Fruit fly (Drosophila melanogaster) whole organism, embryonic: ENCODE data around the gene Aps.

Experiments
- Adf1 ChIP-seq: fragments of 200-800 bp; sonication (Bioruptor generic); IDR thresholded peaks from 2 replicates; pipeline ENCODE4 v1.3.6; 2022; ENCODE audit warnings: missing biosample characterization, missing genetic modification characterization
- Atf3 ChIP-seq: fragments of 200-800 bp; sonication (Bioruptor generic); optimal IDR thresholded peaks from 3 replicates; lab custom pipeline; 2016; ENCODE audit warnings: missing biosample characterization, missing genetic modification characterization
- Atf6 ChIP-seq: fragments of 200-800 bp; sonication (Bioruptor generic); IDR thresholded peaks from 2 replicates; pipeline ENCODE4 v1.3.6; 2022; ENCODE audit warnings: missing biosample characterization, missing genetic modification characterization
- Bdp1 ChIP-seq: fragments of 200-800 bp; sonication (Bioruptor generic); optimal IDR thresholded peaks from 3 replicates; lab custom pipeline; 2016; ENCODE audit warnings: missing biosample characterization, missing genetic modification characterization
- CG10267 ChIP-seq: fragments of 200-800 bp; sonication (Bioruptor generic); optimal IDR thresholded peaks from 2 replicates; lab custom pipeline; 2018; ENCODE audit warnings: missing biosample characterization, mild to moderate bottlenecking, missing genetic modification characterization, moderate library complexity
- CG11093 ChIP-seq: fragments of 200-800 bp; sonication (Bioruptor generic); IDR thresholded peaks from 3 replicates; pipeline ENCODE4 v1.3.6; 2022; ENCODE audit warnings: missing biosample characterization, missing genetic modification characterization
- CG12744 ChIP-seq: fragments of 200-800 bp; sonication (Bioruptor generic); optimal IDR thresholded peaks from 2 replicates; lab custom pipeline; 2016; ENCODE audit warnings: missing biosample characterization, missing genetic modification characterization
- CG13775 ChIP-seq: fragments of 200-800 bp; sonication (Bioruptor generic); optimal IDR thresholded peaks from 3 replicates; lab custom pipeline; 2017; ENCODE audit warnings: missing biosample characterization, mild to moderate bottlenecking, missing genetic modification characterization
- CG14050 ChIP-seq: fragments of 200-800 bp; sonication (Bioruptor generic); IDR thresholded peaks from 3 replicates; pipeline ENCODE4 v1.3.6; 2022; ENCODE audit warnings: missing biosample characterization, missing genetic modification characterization
- CG15011 ChIP-seq: fragments of 200-800 bp; sonication (Bioruptor generic); optimal IDR thresholded peaks from 3 replicates; lab custom pipeline; 2018; ENCODE audit warnings: missing biosample characterization, mild to moderate bottlenecking, missing genetic modification characterization
- CG15073 ChIP-seq: fragments of 200-800 bp; sonication (Bioruptor generic); optimal IDR thresholded peaks from 2 replicates; lab custom pipeline; 2016; ENCODE audit warnings: missing biosample characterization, missing genetic modification characterization
- CG18262 ChIP-seq: fragments of 200-800 bp; optimal IDR thresholded peaks from 3 replicates; lab custom pipeline; 2019; ENCODE audit warnings: missing biosample characterization, mild to moderate bottlenecking, missing genetic modification characterization, moderate library complexity
- CG2116 ChIP-seq: fragments of 200-800 bp; sonication (Bioruptor generic); optimal IDR thresholded peaks from 3 replicates; lab custom pipeline; 2018; ENCODE audit warnings: missing biosample characterization, mild to moderate bottlenecking, missing genetic modification characterization
- CG2199 ChIP-seq: fragments of 200-800 bp; sonication (Bioruptor generic); IDR thresholded peaks from 3 replicates; pipeline ENCODE4 v1.3.6; 2022; ENCODE audit warnings: missing biosample characterization, missing genetic modification characterization
- CG30020 ChIP-seq: fragments of 200-800 bp; optimal IDR thresholded peaks from 2 replicates; lab custom pipeline; 2019; ENCODE audit warnings: missing biosample characterization, mild to moderate bottlenecking, missing genetic modification characterization, moderate library complexity
- CG30431 ChIP-seq: fragments of 200-800 bp; sonication (Bioruptor generic); optimal IDR thresholded peaks from 2 replicates; lab custom pipeline; 2017; ENCODE audit warnings: missing biosample characterization, missing genetic modification characterization
- CG3838 ChIP-seq: fragments of 200-800 bp; sonication (Bioruptor generic); optimal IDR thresholded peaks from 3 replicates; lab custom pipeline; 2016; ENCODE audit warnings: missing biosample characterization, missing genetic modification characterization
- CG4360 ChIP-seq: fragments of 200-800 bp; sonication (Bioruptor generic); IDR thresholded peaks from 2 replicates; pipeline ENCODE4 v1.3.6; 2022; ENCODE audit warnings: missing biosample characterization, missing genetic modification characterization
- CG4820 ChIP-seq: fragments of 200-800 bp; sonication (Bioruptor generic); optimal IDR thresholded peaks from 3 replicates; lab custom pipeline; 2016; ENCODE audit warnings: missing biosample characterization, missing genetic modification characterization
- CG6813 ChIP-seq: fragments of 200-800 bp; sonication (Bioruptor generic); optimal IDR thresholded peaks from 2 replicates; lab custom pipeline; 2017; ENCODE audit warnings: missing biosample characterization, missing genetic modification characterization, mild to moderate bottlenecking, moderate library complexity, missing genetic modification reagents
- CkIIα-i1 ChIP-seq: fragments of 200-800 bp; sonication (Bioruptor generic); IDR thresholded peaks from 2 replicates; pipeline ENCODE4 v1.3.6; 2022; ENCODE audit warnings: missing biosample characterization, missing genetic modification characterization
- CoRest ChIP-seq: fragments of 200-800 bp; sonication (Bioruptor generic); optimal IDR thresholded peaks from 3 replicates; lab custom pipeline; 2018; ENCODE audit warnings: missing biosample characterization, mild to moderate bottlenecking, missing genetic modification characterization, moderate library complexity
- CrebB ChIP-seq: fragments of 200-800 bp; sonication (Bioruptor generic); optimal IDR thresholded peaks from 3 replicates; lab custom pipeline; 2018; ENCODE audit warnings: missing biosample characterization, mild to moderate bottlenecking, missing genetic modification characterization
- D19B ChIP-seq: fragments of 200-800 bp; sonication (Bioruptor generic); optimal IDR thresholded peaks from 2 replicates; lab custom pipeline; 2017; ENCODE audit warnings: missing biosample characterization, mild to moderate bottlenecking, missing genetic modification characterization
- Ets65A ChIP-seq: fragments of 200-800 bp; sonication (Bioruptor generic); peaks from one replicate; lab custom pipeline; 2016; ENCODE audit warnings: missing biosample characterization, missing genetic modification characterization
- Ets97D ChIP-seq: fragments of 200-800 bp; sonication (Bioruptor generic); optimal IDR thresholded peaks from 3 replicates; lab custom pipeline; 2016; ENCODE audit warnings: missing biosample characterization, missing genetic modification characterization
- H15 ChIP-seq: fragments of 200-800 bp; sonication (Bioruptor generic); IDR thresholded peaks from 3 replicates; pipeline ENCODE4 v1.3.6; 2022; ENCODE audit warnings: missing biosample characterization, missing genetic modification characterization
- Hmr ChIP-seq: fragments of 200-800 bp; sonication (Bioruptor generic); optimal IDR thresholded peaks from 3 replicates; lab custom pipeline; 2017; ENCODE audit warnings: mild to moderate bottlenecking, missing biosample characterization, missing genetic modification reagents, missing genetic modification characterization
- Hr3 ChIP-seq: fragments of 200-800 bp; sonication (Bioruptor generic); optimal IDR thresholded peaks from 3 replicates; lab custom pipeline; 2016; ENCODE audit warnings: missing biosample characterization, missing genetic modification characterization
- Mes4 ChIP-seq: fragments of 200-800 bp; sonication (Bioruptor generic); optimal IDR thresholded peaks from 2 replicates; lab custom pipeline; 2016; ENCODE audit warnings: missing biosample characterization, missing genetic modification characterization
- Optix ChIP-seq: fragments of 200-800 bp; sonication (Bioruptor generic); IDR thresholded peaks from 3 replicates; pipeline ENCODE4 v1.3.6; 2022; ENCODE audit warnings: missing biosample characterization, missing genetic modification characterization
- Rfx ChIP-seq: fragments of 200-800 bp; sonication (Bioruptor generic); IDR thresholded peaks from 2 replicates; pipeline ENCODE4 v1.3.6; 2022; ENCODE audit warnings: missing biosample characterization, missing genetic modification characterization
- Sry-β ChIP-seq: fragments of 200-800 bp; sonication (Bioruptor generic); optimal IDR thresholded peaks from 2 replicates; lab custom pipeline; 2018; ENCODE audit warnings: missing biosample characterization, mild to moderate bottlenecking, missing genetic modification characterization, moderate library complexity
- Taf1 ChIP-seq: fragments of 200-800 bp; sonication (Bioruptor generic); IDR thresholded peaks from 2 replicates; pipeline ENCODE4 v1.3.6; 2022; ENCODE audit warnings: missing biosample characterization, missing genetic modification characterization
- Xbp1 ChIP-seq: fragments of 200-800 bp; sonication (Bioruptor generic); optimal IDR thresholded peaks from 3 replicates; lab custom pipeline; 2016; ENCODE audit warnings: missing biosample characterization, mild to moderate bottlenecking, missing genetic modification characterization
- ab ChIP-seq: fragments of 200-800 bp; sonication (Bioruptor generic); optimal IDR thresholded peaks from 2 replicates; lab custom pipeline; 2016; ENCODE audit warnings: missing biosample characterization, missing genetic modification characterization
- abd-A ChIP-seq: fragments of 200-800 bp; sonication (Bioruptor generic); optimal IDR thresholded peaks from 3 replicates; lab custom pipeline; 2019; ENCODE audit warnings: missing biosample characterization, mild to moderate bottlenecking, missing genetic modification characterization, moderate library complexity
- ci ChIP-seq: fragments of 200-800 bp; sonication (Bioruptor generic); IDR thresholded peaks from 3 replicates; pipeline ENCODE4 v1.3.6; 2022; ENCODE audit warnings: missing biosample characterization, missing genetic modification characterization
- dati ChIP-seq: fragments of 200-800 bp; sonication (Bioruptor generic); IDR thresholded peaks from 2 replicates; pipeline ENCODE4 v1.3.6; 2022; ENCODE audit warnings: missing biosample characterization, missing genetic modification characterization
- disco-r ChIP-seq: fragments of 200-800 bp; sonication (Bioruptor generic); optimal IDR thresholded peaks from 2 replicates; lab custom pipeline; 2016; ENCODE audit warnings: missing biosample characterization, missing genetic modification characterization
- gce ChIP-seq: fragments of 200-800 bp; sonication (Bioruptor generic); IDR thresholded peaks from 3 replicates; pipeline ENCODE4 v1.3.6; 2022; ENCODE audit warnings: missing biosample characterization, missing genetic modification characterization
- lola ChIP-seq, 3 experiments: fragments of >200 bp in 2 of 3; fragments of 200-800 bp in 1 of 3; sonication (Bioruptor generic) in 1 of 3; optimal IDR thresholded peaks; 2 replicates each; lab custom pipeline; 2017 to 2019; ENCODE audit warnings: missing biosample characterization in 3 of 3, missing genetic modification characterization in 3 of 3, mild to moderate bottlenecking in 1 of 3, moderate library complexity in 1 of 3
- luna ChIP-seq: fragments of 200-800 bp; sonication (Bioruptor generic); optimal IDR thresholded peaks from 2 replicates; lab custom pipeline; 2016; ENCODE audit warnings: missing biosample characterization, missing genetic modification characterization
- phol ChIP-seq: fragments of 200-800 bp; sonication (Bioruptor generic); optimal IDR thresholded peaks from 3 replicates; lab custom pipeline; 2018; ENCODE audit warnings: missing biosample characterization, mild to moderate bottlenecking, missing genetic modification characterization, moderate library complexity
- prd ChIP-seq, 3 experiments: fragments of >200 bp in 2 of 3; fragments of 200-800 bp in 1 of 3; sonication (Bioruptor generic) in 1 of 3; optimal IDR thresholded peaks in 2 of 3; IDR thresholded peaks in 1 of 3; 2 replicates in 2 of 3; 3 replicates in 1 of 3; pipeline versions ENCODE4 v1.3.6 to Lab custom; 2017 to 2022; ENCODE audit warnings: missing biosample characterization in 1 of 3, missing genetic modification characterization in 1 of 3
- psq ChIP-seq: fragments of 200-800 bp; sonication (Bioruptor generic); optimal IDR thresholded peaks from 2 replicates; lab custom pipeline; 2017; ENCODE audit warnings: missing biosample characterization, missing genetic modification characterization
- sisA ChIP-seq: fragments of 200-800 bp; sonication (Bioruptor generic); IDR thresholded peaks from 2 replicates; pipeline ENCODE4 v1.3.6; 2022; ENCODE audit warnings: missing biosample characterization, missing genetic modification characterization
- so ChIP-seq: fragments of 200-800 bp; sonication (Bioruptor generic); IDR thresholded peaks from 3 replicates; pipeline ENCODE4 v1.3.6; 2022; ENCODE audit warnings: missing biosample characterization, missing genetic modification characterization
- tio ChIP-seq: fragments of 200-800 bp; sonication (Bioruptor generic); optimal IDR thresholded peaks from 2 replicates; lab custom pipeline; 2017; ENCODE audit warnings: missing biosample characterization, missing genetic modification characterization, inconsistent platforms
- toy ChIP-seq: fragments of 200-800 bp; sonication (Bioruptor generic); IDR thresholded peaks from 2 replicates; pipeline ENCODE4 v1.3.6; 2022; ENCODE audit warnings: missing biosample characterization, missing genetic modification characterization
- unpg ChIP-seq: fragments of 200-800 bp; sonication (Bioruptor generic); optimal IDR thresholded peaks from 3 replicates; lab custom pipeline; 2018; ENCODE audit warnings: missing biosample characterization, mild to moderate bottlenecking, missing genetic modification characterization, moderate library complexity
- zfh1 ChIP-seq: fragments of 200-800 bp; sonication (Bioruptor generic); IDR thresholded peaks from 3 replicates; pipeline ENCODE4 v1.3.6; 2022; ENCODE audit warnings: missing biosample characterization, missing genetic modification characterization

Gene Aps

DNA sequence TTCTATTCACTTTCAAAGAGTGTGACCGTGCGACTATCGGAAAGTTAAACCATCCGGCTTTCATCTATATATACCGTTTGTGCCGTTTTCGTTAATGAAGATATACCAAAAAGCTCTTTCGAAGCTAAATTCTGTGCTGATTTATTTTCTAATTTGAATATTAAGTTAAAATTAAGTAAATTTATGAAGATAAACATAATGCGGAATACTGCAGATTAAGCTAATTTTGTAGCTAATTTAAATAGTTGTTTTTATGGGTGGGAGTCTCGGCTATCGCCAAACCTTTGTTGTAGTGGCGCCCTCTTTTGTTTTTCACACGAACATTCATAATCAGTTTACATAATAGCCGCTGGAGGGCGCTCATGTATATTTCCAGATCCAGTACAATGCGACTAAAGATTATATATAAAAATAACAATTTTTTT, at the start of gene Aps (continued):
- TF ChIP-seq Optix: no peak
- TF ChIP-seq CkIIα-i1 (GFP tag; lab: Robert Waterston, UW): no peak
- peak; percentile 40 for TF ChIP-seq phol (tag; lab: Kevin White, UChicago)
- TF ChIP-seq Hr3 (GFP tag; lab: Kevin White, UChicago): peak; percentile 60
- no peak for TF ChIP-seq toy (GFP tag; lab: Robert Waterston, UW)
- no peak for TF ChIP-seq CG15073 (GFP tag; lab: Kevin White, UChicago)
- no peak for TF ChIP-seq gce (GFP tag; lab: Robert Waterston, UW)
- no peak for TF ChIP-seq D19B (GFP tag; lab: Kevin White, UChicago)
- TF ChIP-seq CG12744 (GFP tag; lab: Kevin White, UChicago): no peak
- no peak for TF ChIP-seq Adf1 (GFP tag; lab: Robert Waterston, UW)
- TF ChIP-seq Rfx (GFP tag; lab: Robert Waterston, UW): peak; percentile 78
- TF ChIP-seq CrebB (tag; lab: Kevin White, UChicago): no peak
- TF ChIP-seq Ets97D (GFP tag; lab: Kevin White, UChicago): peak; percentile 67
- TF ChIP-seq lola (GFP tag; optimal IDR thresholded peaks at IDR 0.05; lab: Kevin White, UChicago): no peak
- TF ChIP-seq CG14050 (GFP tag; lab: Robert Waterston, UW): peak; percentile 22; the same call in 1 of the 3 replicates
- no peak for TF ChIP-seq ab (GFP tag; lab: Kevin White, UChicago)
- TF ChIP-seq CG2199 (GFP tag; lab: Robert Waterston, UW): peak; percentile 47; the same call in 1 of the 3 replicates
- TF ChIP-seq CG18262: peak; percentile 50
- TF ChIP-seq CG11093: no peak
- TF ChIP-seq CG13775 (GFP tag; lab: Kevin White, UChicago): peak; percentile 30
- peak; percentile 12; the same call in 1 of the 2 replicates for TF ChIP-seq Atf6 (GFP tag; lab: Robert Waterston, UW)
- TF ChIP-seq Bdp1: no peak
- peak; percentile 31 for TF ChIP-seq unpg
- peak; percentile 57 for TF ChIP-seq CoRest
- TF ChIP-seq CG4820 (GFP tag; lab: Kevin White, UChicago): peak; percentile 29
- TF ChIP-seq CG30020: peak; percentile 20
- TF ChIP-seq CG3838 (GFP tag; lab: Kevin White, UChicago): no peak
- peak; percentile 42; the same call in 1 of the 2 replicates for TF ChIP-seq Taf1 (GFP tag; lab: Robert Waterston, UW)
- no peak for TF ChIP-seq CG6813 (GFP tag; lab: Kevin White, UChicago)
- TF ChIP-seq CG4360 (GFP tag; lab: Robert Waterston, UW): no peak
- TF ChIP-seq zfh1 (GFP tag; lab: Robert Waterston, UW): peak; percentile 67; the same call in 1 of the 3 replicates
- no peak for TF ChIP-seq so (GFP tag; lab: Robert Waterston, UW)
- peak; percentile 49 for TF ChIP-seq Hmr (GFP tag; lab: Kevin White, UChicago)
- no peak for TF ChIP-seq Mes4
- TF ChIP-seq tio (GFP tag; lab: Kevin White, UChicago): peak; percentile 32
- no peak for TF ChIP-seq Atf3 (GFP tag; lab: Kevin White, UChicago)
- peak; percentile 49 for TF ChIP-seq sisA (GFP tag; lab: Robert Waterston, UW)
- TF ChIP-seq ci: peak; percentile 77
- TF ChIP-seq CG2116 (GFP tag; lab: Kevin White, UChicago): peak; percentile 55
- no peak for TF ChIP-seq dati (GFP tag; lab: Robert Waterston, UW)
- TF ChIP-seq H15 (GFP tag; lab: Robert Waterston, UW): peak; percentile 59
- TF ChIP-seq Sry-β (GFP tag; lab: Kevin White, UChicago): no peak
- TF ChIP-seq CG30431 (GFP tag; lab: Kevin White, UChicago): peak; percentile 16
- TF ChIP-seq luna (GFP tag; lab: Kevin White, UChicago): no peak
- peak; percentile 88 for TF ChIP-seq Ets65A (GFP tag; lab: Kevin White, UChicago)
- no peak for TF ChIP-seq disco-r (GFP tag; lab: Kevin White, UChicago)
- peak; percentile 1 for TF ChIP-seq CG15011 (GFP tag; lab: Kevin White, UChicago)
- peak; percentile 85 for TF ChIP-seq Xbp1
- TF ChIP-seq prd (optimal IDR thresholded peaks at IDR 0.05; lab: Kevin White, UChicago): no peak
- TF ChIP-seq prd (GFP tag; IDR thresholded peaks at IDR 0.05; lab: Robert Waterston, UW): peak; percentile 59; the same call in 2 of the 3 replicates
- TF ChIP-seq psq (GFP tag; lab: Kevin White, UChicago): peak; percentile 88
- peak; percentile 50 for TF ChIP-seq CG10267
- peak; percentile 27 for TF ChIP-seq abd-A (tag; lab: Kevin White, UChicago)
